Fruit fly (Drosophila melanogaster): ENCODE measurements around the gene mio.

DNA sequence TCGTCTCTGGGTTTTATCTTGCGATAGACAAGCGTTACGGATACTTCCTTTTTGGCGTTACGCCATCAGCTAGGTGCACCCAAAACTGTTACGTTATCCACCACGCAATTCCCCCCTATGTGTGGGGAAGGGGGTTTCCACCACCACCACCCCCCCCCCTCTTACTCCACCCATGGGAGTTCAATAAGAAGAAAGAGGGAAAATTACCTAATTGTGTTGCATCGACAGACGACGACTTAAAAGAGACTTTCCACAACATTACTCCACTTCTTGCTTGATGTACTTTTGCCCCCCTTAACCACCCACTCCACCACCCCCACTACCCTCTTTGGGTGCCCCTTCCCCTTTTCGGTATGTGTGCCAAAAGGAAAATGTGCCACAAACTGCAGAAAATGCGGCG, 43.9 kb upstream of the mio start:
- TF ChIP-seq psq (optimal IDR thresholded peaks at IDR 0.05) (no peak), h (optimal IDR thresholded peaks at IDR 0.05) (no peak), insv (optimal IDR thresholded peaks at IDR 0.05) (no peak), Myc (optimal IDR thresholded peaks at IDR 0.05) (no peak)
